Worm (Caenorhabditis elegans): Measurements from ENCODE around the gene C27D8.3.

ce11 chrIV:12721106-12721505 lies 9.6 kb upstream of the C27D8.3 start, which contains the start of gene T23F6.2:
- no peak for TF ChIP-seq nhr-25 (tag; optimal IDR thresholded peaks at IDR 0.05; ENCODE audit: borderline replicate concordance, insufficient read depth)
- no peak for TF ChIP-seq unc-62 (GFP tag; optimal IDR thresholded peaks at IDR 0.05 in 1 of 2)
- no peak for TF ChIP-seq unc-62 (tag; optimal IDR thresholded peaks at IDR 0.05)
- peak; percentile 44 for TF ChIP-seq aha-1 (tag)
- no peak for TF ChIP-seq nhr-76 (tag; optimal IDR thresholded peaks at IDR 0.05)

Data from whole organism, L4 larva.